Worm (Caenorhabditis elegans) whole organism, early embryonic: ENCODE measurements around the gene C04G6.2.

Experiments used
- aly-1 ChIP-seq: sonication (generic microtip); optimal IDR thresholded peaks from 2 replicates; lab custom pipeline; 2016; ENCODE audit warnings: missing genetic modification characterization, missing compliant biosample characterization
- ama-1 ChIP-seq: fragments of 150-350 bp; optimal IDR thresholded peaks from 2 replicates; lab custom pipeline; 2014
- ceh-36 ChIP-seq: sonication (generic microtip); optimal IDR thresholded peaks from 2 replicates; lab custom pipeline; 2016; ENCODE audit warnings: missing genetic modification characterization, inconsistent platforms, missing compliant biosample characterization
- sea-1 ChIP-seq: fragments of 200-800 bp; sonication (Bioruptor generic); conservative IDR thresholded peaks from 2 replicates; pipeline ENCODE4 v1.3.6; 2022; ENCODE audit warnings: missing genetic modification characterization, missing compliant biosample characterization
- tbx-11 ChIP-seq: fragments of 200-800 bp; sonication (Bioruptor generic); IDR thresholded peaks from 2 replicates; pipeline ENCODE4 v1.3.6; 2022; ENCODE audit warnings: missing genetic modification characterization, missing compliant biosample characterization
- tbx-37 ChIP-seq: fragments of 200-800 bp; sonication (Bioruptor generic); conservative IDR thresholded peaks from 2 replicates; pipeline ENCODE4 v1.3.6; 2022; ENCODE audit warnings: missing genetic modification reagents, missing genetic modification characterization, missing compliant biosample characterization

DNA sequence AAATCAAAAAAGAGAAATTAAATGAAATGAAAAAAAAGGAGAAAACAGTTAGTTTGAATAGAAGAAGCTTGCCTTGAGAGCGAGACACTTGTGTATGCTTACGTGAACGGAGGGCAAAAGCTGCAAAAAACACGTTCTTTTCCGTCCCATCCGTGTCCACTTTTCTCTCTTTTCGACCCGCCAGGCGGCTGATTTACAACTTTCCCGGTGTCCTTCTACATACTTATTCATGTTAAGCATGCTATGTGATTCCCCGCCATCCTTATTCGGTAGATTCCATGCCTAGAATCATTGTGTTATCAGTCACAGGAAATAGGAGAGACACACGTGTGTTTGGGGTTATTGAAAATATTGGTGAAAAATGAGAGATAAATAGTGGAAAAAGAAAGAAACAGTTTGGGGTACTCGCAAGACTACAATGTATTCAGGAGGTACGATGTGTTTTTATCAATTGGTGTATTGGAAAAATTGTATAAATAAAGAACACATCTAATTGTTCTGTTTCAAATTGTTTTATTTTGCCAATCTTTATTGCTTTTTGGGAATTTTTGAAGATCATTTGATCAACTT, 49.0 kb downstream of the C04G6.2 start, which contains the start of gene nas-29:
- TF ChIP-seq aly-1 (tag; lab: Kevin White, UChicago): no peak
- TF ChIP-seq ama-1 (lab: Kevin White, UChicago): no peak
- no peak for TF ChIP-seq tbx-11 (GFP tag; lab: Robert Waterston, UW)
- TF ChIP-seq tbx-37 (GFP tag; lab: Robert Waterston, UW): no peak
- TF ChIP-seq ceh-36 (tag; lab: Kevin White, UChicago): no peak
- no peak for TF ChIP-seq sea-1 (GFP tag; lab: Robert Waterston, UW)
